Worm (Caenorhabditis elegans) whole organism, young adult: ENCODE measurements around the gene sra-12.

Experiments used
- D2030.7 ChIP-seq: fragments of 200-800 bp; sonication (Bioruptor generic); IDR thresholded peaks from 2 replicates; pipeline ENCODE4 v1.3.6; 2022; ENCODE audit warnings: missing genetic modification reagents, missing genetic modification characterization, missing compliant biosample characterization
- F33H1.4 ChIP-seq: fragments of 200-800 bp; sonication (Bioruptor generic); IDR thresholded peaks from 2 replicates; pipeline ENCODE4 v1.3.6; 2022; ENCODE audit warnings: missing genetic modification reagents, missing genetic modification characterization, missing compliant biosample characterization
- F49E8.2 ChIP-seq: sonication (generic microtip); optimal IDR thresholded peaks from 3 replicates; lab custom pipeline; 2017; ENCODE audit warnings: missing genetic modification characterization, mild to moderate bottlenecking, missing compliant biosample characterization, antibody characterized with exemption, moderate library complexity; ENCODE audit not compliant: insufficient read depth
- F57C9.4 ChIP-seq: sonication (generic microtip); optimal IDR thresholded peaks from 2 replicates; lab custom pipeline; 2017; ENCODE audit warnings: mild to moderate bottlenecking, missing genetic modification characterization, missing compliant biosample characterization
- T07F8.4 ChIP-seq: sonication (generic microtip); optimal IDR thresholded peaks from 2 replicates; lab custom pipeline; 2016; ENCODE audit warnings: mild to moderate bottlenecking, missing genetic modification characterization, moderate library complexity, missing compliant biosample characterization
- ceh-100 ChIP-seq: fragments of 200-800 bp; sonication (Bioruptor generic); IDR thresholded peaks from 2 replicates; pipeline ENCODE4 v1.3.6; 2022; ENCODE audit warnings: missing genetic modification reagents, missing genetic modification characterization, missing compliant biosample characterization
- ceh-40 ChIP-seq: fragments of 200-800 bp; sonication (Bioruptor generic); IDR thresholded peaks from 2 replicates; pipeline ENCODE4 v1.3.6; 2022; ENCODE audit warnings: missing genetic modification characterization, missing compliant biosample characterization
- ceh-91 ChIP-seq: fragments of 200-800 bp; sonication (Bioruptor generic); IDR thresholded peaks from 2 replicates; pipeline ENCODE4 v1.3.6; 2022; ENCODE audit warnings: missing genetic modification reagents, missing genetic modification characterization, missing compliant biosample characterization
- dpl-1 ChIP-seq: fragments of 150-350 bp; optimal IDR thresholded peaks from 2 replicates; lab custom pipeline; 2014; ENCODE audit warnings: missing biosample characterization, missing genetic modification reagents, missing genetic modification characterization
- gei-17 ChIP-seq: fragments of 200-800 bp; sonication (Bioruptor generic); optimal IDR thresholded peaks from 2 replicates; lab custom pipeline; 2018; ENCODE audit warnings: mild to moderate bottlenecking, missing genetic modification characterization, missing compliant biosample characterization
- lin-54 ChIP-seq: fragments of 200-800 bp; sonication (Bioruptor generic); optimal IDR thresholded peaks from 2 replicates; lab custom pipeline; 2018; ENCODE audit warnings: mild to moderate bottlenecking, missing genetic modification characterization, missing compliant biosample characterization
- lsl-1 ChIP-seq: fragments of 200-800 bp; sonication (Bioruptor generic); optimal IDR thresholded peaks from 2 replicates; lab custom pipeline; 2018; ENCODE audit warnings: mild to moderate bottlenecking, missing genetic modification characterization, moderate library complexity, missing compliant biosample characterization
- madf-6 ChIP-seq: fragments of 200-800 bp; sonication (Bioruptor generic); IDR thresholded peaks from 2 replicates; pipeline ENCODE4 v1.3.6; 2022; ENCODE audit warnings: missing genetic modification reagents, missing genetic modification characterization, missing compliant biosample characterization
- madf-8 ChIP-seq: fragments of 200-800 bp; sonication (Bioruptor generic); conservative IDR thresholded peaks from 2 replicates; pipeline ENCODE4 v1.3.6; 2022; ENCODE audit warnings: missing genetic modification reagents, missing genetic modification characterization, missing compliant biosample characterization
- nfya-2 ChIP-seq: fragments of 200-800 bp; sonication (Bioruptor generic); IDR thresholded peaks from 2 replicates; pipeline ENCODE4 v1.3.6; 2022; ENCODE audit warnings: missing genetic modification reagents, missing genetic modification characterization, missing compliant biosample characterization
- sea-2 ChIP-seq: fragments of 200-800 bp; sonication (Bioruptor generic); IDR thresholded peaks from 2 replicates; pipeline ENCODE4 v1.3.6; 2022; ENCODE audit warnings: missing genetic modification characterization, missing compliant biosample characterization
- tbp1 ChIP-seq: fragments of 200-800 bp; sonication (Bioruptor generic); optimal IDR thresholded peaks from 2 replicates; lab custom pipeline; 2018; ENCODE audit warnings: mild to moderate bottlenecking, missing genetic modification characterization, missing compliant biosample characterization
- tlf-1 ChIP-seq: fragments of 200-800 bp; sonication (Bioruptor generic); optimal IDR thresholded peaks from 2 replicates; lab custom pipeline; 2018; ENCODE audit warnings: mild to moderate bottlenecking, missing genetic modification characterization, missing compliant biosample characterization
- xnd-1 ChIP-seq: sonication (generic microtip); optimal IDR thresholded peaks from 2 replicates; lab custom pipeline; 2016; ENCODE audit warnings: missing genotype, missing genetic modification reagents, missing genetic modification characterization, missing compliant biosample characterization

Gene sra-12

DNA sequence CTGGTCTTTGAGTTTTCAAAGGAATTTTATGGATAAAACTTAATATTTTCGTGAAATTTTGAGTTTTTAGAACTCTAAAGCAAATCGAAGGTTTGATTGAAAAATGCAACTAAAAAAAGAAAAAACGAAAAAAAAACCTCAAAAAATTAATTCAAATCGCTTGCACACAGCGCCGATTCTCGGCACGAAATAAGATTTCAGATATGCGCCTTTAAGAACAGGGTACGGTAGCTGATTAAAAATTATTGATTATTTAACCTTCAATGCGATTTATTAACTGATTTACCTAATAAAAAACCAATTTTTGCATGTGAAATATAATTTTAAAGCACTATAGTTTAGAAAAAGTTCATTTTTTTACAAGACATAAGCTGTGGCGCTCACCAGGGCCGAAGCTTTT, 51.4 kb downstream of the sra-12 start:
- TF ChIP-seq ceh-40 (GFP tag; lab: Robert Waterston, UW) (no peak), tlf-1 (GFP tag; lab: Kevin White, UChicago) (no peak), D2030.7 (GFP tag; lab: Robert Waterston, UW) (peak; percentile 27; the same call in 1 of the 2 replicates), nfya-2 (GFP tag; lab: Robert Waterston, UW) (no peak), F57C9.4 (tag; lab: Kevin White, UChicago) (no peak), ceh-100 (no peak), lin-54 (GFP tag; lab: Kevin White, UChicago) (peak; percentile 21), madf-8 (GFP tag; lab: Robert Waterston, UW) (peak; percentile 61), ceh-91 (0 out of 2 replicates have a peak, but pooled peaks have one; percentile 10), tbp1 (no peak), madf-6 (GFP tag; lab: Robert Waterston, UW) (peak; percentile 92), xnd-1 (tag; lab: Kevin White, UChicago) (peak; percentile 83), F33H1.4 (peak; percentile 62), T07F8.4 (no peak), dpl-1 (peak; percentile 4), gei-17 (GFP tag; lab: Kevin White, UChicago) (no peak), sea-2 (GFP tag; lab: Robert Waterston, UW) (no peak), F49E8.2 (peak; percentile 36), lsl-1 (GFP tag; lab: Kevin White, UChicago) (peak; percentile 90)
